1 worm cellular context compared by ENCODE assay signal in the genomic region with DNA sequence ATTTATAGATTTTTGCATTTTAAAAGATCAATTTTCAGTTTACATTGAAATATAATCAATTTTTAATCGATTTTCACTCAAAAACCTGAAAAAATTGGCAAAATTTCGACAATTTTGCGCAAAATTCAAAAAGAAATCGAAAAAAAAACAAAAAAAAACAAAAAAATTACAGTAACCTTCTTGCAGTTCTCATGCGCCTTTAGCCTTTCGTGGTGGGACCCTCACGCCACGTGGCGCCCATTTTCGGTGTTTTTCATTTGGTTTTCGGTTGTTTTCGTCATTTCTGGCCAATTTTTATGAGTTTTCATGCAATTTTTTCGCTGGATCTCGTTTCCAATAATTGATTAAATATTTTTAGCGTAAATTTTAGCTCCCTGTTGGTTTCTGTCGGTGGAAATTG.
TF ChIP-seq lines count a peak whose summit lies in the region.

No protein-coding gene starts in this region.

TF ChIP-seq in whole organism, young adult, 124 proteins besides CTCF, POLR2A, EP300 and RAD21 (continued from another document):
- TF ChIP-seq C17E4.6 (GFP tag; IDR thresholded peaks at IDR 0.05; lab: Robert Waterston, UW) (peak; percentile 68; the same call in 1 of the 2 replicates), Y79H2A.3 (GFP tag; conservative IDR thresholded peaks at IDR 0.05; lab: Robert Waterston, UW) (no peak), B0035.1 (tag; optimal IDR thresholded peaks at IDR 0.05; lab: Kevin White, UChicago) (no peak), ztf-22 (GFP tag; optimal IDR thresholded peaks at IDR 0.05; lab: Kevin White, UChicago) (no peak), sea-2 (GFP tag; IDR thresholded peaks at IDR 0.05; lab: Robert Waterston, UW) (no peak), somi-1 (GFP tag; optimal IDR thresholded peaks at IDR 0.05; lab: Kevin White, UChicago) (no peak), athp-1 (tag; optimal IDR thresholded peaks at IDR 0.05; lab: Kevin White, UChicago) (no peak), lin-35 (GFP tag; optimal IDR thresholded peaks at IDR 0.05; lab: Kevin White, UChicago) (no peak), T26A5.8 (tag; optimal IDR thresholded peaks at IDR 0.05; lab: Kevin White, UChicago) (no peak), K12H6.12 (tag; optimal IDR thresholded peaks at IDR 0.05; lab: Kevin White, UChicago) (no peak), bed-1 (GFP tag; IDR thresholded peaks at IDR 0.05; lab: Robert Waterston, UW) (no peak), ztf-3 (GFP tag; optimal IDR thresholded peaks at IDR 0.05; lab: Kevin White, UChicago) (no peak), ceh-91 (GFP tag; IDR thresholded peaks at IDR 0.05; lab: Robert Waterston, UW) (peak; percentile 90), F55B11.4 (tag; optimal IDR thresholded peaks at IDR 0.05; lab: Kevin White, UChicago; ENCODE audit: borderline replicate concordance, insufficient read depth) (no peak), F52B5.7 (tag; optimal IDR thresholded peaks at IDR 0.05; lab: Kevin White, UChicago) (no peak), F57A8.1 (GFP tag; optimal IDR thresholded peaks at IDR 0.05; lab: Kevin White, UChicago) (no peak), efl-1 (GFP tag; optimal IDR thresholded peaks at IDR 0.05; lab: Kevin White, UChicago) (peak; percentile 89), zfh-2 (GFP tag; conservative IDR thresholded peaks at IDR 0.05; lab: Robert Waterston, UW) (no peak), die-1 (tag; optimal IDR thresholded peaks at IDR 0.05; lab: Kevin White, UChicago) (no peak), snpc-3.4 (tag; optimal IDR thresholded peaks at IDR 0.05; lab: Kevin White, UChicago) (peak; percentile 68), xnd-1 (tag; optimal IDR thresholded peaks at IDR 0.05; lab: Kevin White, UChicago) (peak; percentile 52), let-526 (GFP tag; IDR thresholded peaks at IDR 0.05; lab: Robert Waterston, UW) (no peak), B0019.2 (GFP tag; conservative IDR thresholded peaks at IDR 0.05; lab: Robert Waterston, UW) (peak; percentile 55; the same call in 1 of the 2 replicates), B0261.1 (tag; optimal IDR thresholded peaks at IDR 0.05; lab: Kevin White, UChicago) (no peak), ztf-18 (tag; optimal IDR thresholded peaks at IDR 0.05; lab: Kevin White, UChicago) (no peak), K11D2.4 (GFP tag; IDR thresholded peaks at IDR 0.05; lab: Robert Waterston, UW) (no peak), aptf-3 (GFP tag; IDR thresholded peaks at IDR 0.05; lab: Robert Waterston, UW) (no peak), lsl-1 (GFP tag; optimal IDR thresholded peaks at IDR 0.05; lab: Kevin White, UChicago) (peak; percentile 89), lin-40 (tag; optimal IDR thresholded peaks at IDR 0.05; lab: Kevin White, UChicago) (no peak), lag-1 (GFP tag; IDR thresholded peaks at IDR 0.05; lab: Robert Waterston, UW) (no peak)
